Worm (Caenorhabditis elegans) whole organism, late embryonic: ENCODE results near the gene C07C7.1.

Source experiments
- F13H6.1 ChIP-seq: sonication (generic microtip); optimal IDR thresholded peaks from 2 replicates; lab custom pipeline; 2016; ENCODE audit warnings: missing genetic modification characterization, missing compliant biosample characterization
- K09A11.1 ChIP-seq: sonication (generic microtip); optimal IDR thresholded peaks from 2 replicates; lab custom pipeline; 2017; ENCODE audit warnings: antibody characterized with exemption, mild to moderate bottlenecking, missing genetic modification characterization, missing compliant biosample characterization; ENCODE audit not compliant: insufficient read depth
- T23F11.4 ChIP-seq: fragments of 200-800 bp; sonication (Bioruptor generic); optimal IDR thresholded peaks from 2 replicates; lab custom pipeline; 2018; ENCODE audit warnings: mild to moderate bottlenecking, missing genetic modification characterization, missing compliant biosample characterization
- Y22D7AL.16 ChIP-seq: sonication (generic microtip); optimal IDR thresholded peaks from 2 replicates; lab custom pipeline; 2016; ENCODE audit warnings: missing genetic modification characterization, missing compliant biosample characterization
- ahr-1 ChIP-seq: sonication (generic microtip); optimal IDR thresholded peaks from 2 replicates; lab custom pipeline; 2016; ENCODE audit warnings: missing genetic modification characterization, missing compliant biosample characterization
- ceh-19 ChIP-seq: fragments of 200-800 bp; sonication (Bioruptor generic); optimal IDR thresholded peaks from 2 replicates; lab custom pipeline; 2018; ENCODE audit warnings: mild to moderate bottlenecking, missing genetic modification characterization, missing compliant biosample characterization
- ceh-30 ChIP-seq: fragments of 150-350 bp; optimal IDR thresholded peaks from 2 replicates; lab custom pipeline; 2014; ENCODE audit warnings: missing biosample characterization, missing genetic modification characterization
- ceh-48 ChIP-seq: sonication (generic microtip); optimal IDR thresholded peaks from 2 replicates; lab custom pipeline; 2016; ENCODE audit warnings: missing genetic modification characterization, inconsistent platforms, missing compliant biosample characterization
- elt-4 ChIP-seq: sonication (generic microtip); optimal IDR thresholded peaks from 2 replicates; lab custom pipeline; 2016; ENCODE audit warnings: missing genetic modification characterization, missing compliant biosample characterization
- ets-4 ChIP-seq: sonication (generic microtip); optimal IDR thresholded peaks from 2 replicates; lab custom pipeline; 2016; ENCODE audit warnings: missing genetic modification characterization, missing compliant biosample characterization
- fkh-10 ChIP-seq: fragments of 150-350 bp; optimal IDR thresholded peaks from 2 replicates; lab custom pipeline; 2014; ENCODE audit warnings: missing biosample characterization, missing genetic modification reagents, missing genetic modification characterization
- gmeb-2 ChIP-seq: sonication (generic microtip); optimal IDR thresholded peaks from 2 replicates; lab custom pipeline; 2016; ENCODE audit warnings: missing genetic modification characterization, inconsistent platforms, missing compliant biosample characterization
- hlh-13 ChIP-seq: fragments of 200-800 bp; sonication (Bioruptor generic); optimal IDR thresholded peaks from 2 replicates; lab custom pipeline; 2018; ENCODE audit warnings: mild to moderate bottlenecking, missing genetic modification characterization, missing compliant biosample characterization
- hlh-15 ChIP-seq: sonication (generic microtip); optimal IDR thresholded peaks from 2 replicates; lab custom pipeline; 2016; ENCODE audit warnings: missing genetic modification characterization, missing compliant biosample characterization
- hlh-6 ChIP-seq: sonication (generic microtip); optimal IDR thresholded peaks from 2 replicates; lab custom pipeline; 2016; ENCODE audit warnings: missing genotype, missing genetic modification characterization, missing compliant biosample characterization
- lin-11 ChIP-seq: fragments of 200-800 bp; sonication (Bioruptor generic); optimal IDR thresholded peaks from 2 replicates; lab custom pipeline; 2018; ENCODE audit warnings: mild to moderate bottlenecking, missing genetic modification characterization, missing compliant biosample characterization
- mec-3 ChIP-seq: sonication (generic microtip); optimal IDR thresholded peaks from 2 replicates; lab custom pipeline; 2016; ENCODE audit warnings: borderline replicate concordance, missing genetic modification characterization, missing compliant biosample characterization
- npax-4 ChIP-seq: sonication (generic microtip); optimal IDR thresholded peaks from 2 replicates; lab custom pipeline; 2016; ENCODE audit warnings: missing genetic modification characterization, missing compliant biosample characterization
- pax-1 ChIP-seq: fragments of 150-350 bp; optimal IDR thresholded peaks from 2 replicates; lab custom pipeline; 2014; ENCODE audit warnings: missing biosample characterization, missing genetic modification characterization
- pha-4 ChIP-seq: fragments of 150-350 bp; optimal IDR thresholded peaks from 2 replicates; lab custom pipeline; 2018; ENCODE audit warnings: missing biosample characterization, missing genetic modification reagents, missing genetic modification characterization
- pqm-1 ChIP-seq: sonication (generic microtip); optimal IDR thresholded peaks from 2 replicates; lab custom pipeline; 2016; ENCODE audit warnings: missing genetic modification characterization, missing compliant biosample characterization
- pros-1 ChIP-seq: fragments of 150-350 bp; optimal IDR thresholded peaks from 2 replicates; lab custom pipeline; 2014; ENCODE audit warnings: missing biosample characterization, missing genetic modification reagents, missing genetic modification characterization
- ref-2 ChIP-seq: sonication (generic microtip); optimal IDR thresholded peaks from 2 replicates; lab custom pipeline; 2016; ENCODE audit warnings: missing genetic modification characterization, missing compliant biosample characterization
- sox-2 ChIP-seq: fragments of 200-800 bp; sonication (Bioruptor generic); IDR thresholded peaks from 2 replicates; pipeline ENCODE4 v1.3.6; 2022; ENCODE audit warnings: missing genetic modification reagents, missing genetic modification characterization, missing compliant biosample characterization
- tbx-7 ChIP-seq: sonication (generic microtip); optimal IDR thresholded peaks from 2 replicates; lab custom pipeline; 2016; ENCODE audit warnings: missing genotype, missing genetic modification characterization, missing compliant biosample characterization
- unc-3 ChIP-seq, 2 experiments: fragments of 200-800 bp in 1 of 2; sonication (Bioruptor generic) in 1 of 2; sonication (generic microtip) in 1 of 2; conservative IDR thresholded peaks in 1 of 2; optimal IDR thresholded peaks in 1 of 2; 2 replicates each; pipeline versions ENCODE4 v1.3.6 to Lab custom; 2016 to 2022; ENCODE audit warnings: missing compliant biosample characterization in 2 of 2, missing genetic modification characterization in 2 of 2, missing genetic modification reagents in 1 of 2
- unc-42 ChIP-seq: sonication (generic microtip); optimal IDR thresholded peaks from 2 replicates; lab custom pipeline; 2016; ENCODE audit warnings: missing genotype, missing genetic modification characterization, missing compliant biosample characterization

C07C7.1 gene

ce11 chrIV:9218415-9218814 lies 33.8 kb downstream of the C07C7.1 start:
- TF ChIP-seq unc-42 (no peak), hlh-15 (tag; lab: Kevin White, UChicago) (no peak), gmeb-2 (tag; lab: Kevin White, UChicago) (no peak), ets-4 (tag; lab: Kevin White, UChicago) (no peak), pqm-1 (tag; lab: Kevin White, UChicago) (no peak), F13H6.1 (no peak), ref-2 (tag; lab: Kevin White, UChicago) (no peak), npax-4 (tag; lab: Kevin White, UChicago) (no peak), unc-3 (GFP tag; conservative IDR thresholded peaks at IDR 0.05; lab: Robert Waterston, UW) (no peak), unc-3 (tag; optimal IDR thresholded peaks at IDR 0.05; lab: Kevin White, UChicago) (no peak), elt-4 (tag; lab: Kevin White, UChicago) (no peak), fkh-10 (GFP tag; lab: Kevin White, UChicago) (no peak), pax-1 (tag; lab: Kevin White, UChicago) (no peak), ahr-1 (tag; lab: Kevin White, UChicago) (no peak), mec-3 (tag; lab: Kevin White, UChicago) (no peak), ceh-48 (tag; lab: Kevin White, UChicago) (no peak)

ce11 chrIV:9224825-9225224 lies 40.2 kb downstream of the C07C7.1 start, which contains the start of gene C46C2.3:
Gene C46C2.3 (plus strand): TSS chrIV:9225125.
- TF ChIP-seq ceh-48 (tag; lab: Kevin White, UChicago): no peak
- TF ChIP-seq pros-1: no peak
- no peak for TF ChIP-seq unc-42
- TF ChIP-seq ceh-19 (GFP tag; lab: Kevin White, UChicago): no peak
- no peak for TF ChIP-seq hlh-13
- TF ChIP-seq mec-3 (tag; lab: Kevin White, UChicago): no peak

ce11 chrIV:9227650-9228049 lies 43.0 kb downstream of the C07C7.1 start:
- TF ChIP-seq fkh-10 (GFP tag; lab: Kevin White, UChicago) (no peak), K09A11.1 (no peak), pqm-1 (tag; lab: Kevin White, UChicago) (no peak), tbx-7 (no peak), hlh-6 (tag; lab: Kevin White, UChicago) (no peak), lin-11 (tag; lab: Kevin White, UChicago) (no peak), ceh-30 (no peak), Y22D7AL.16 (no peak)

ce11 chrIV:9232421-9233141 lies 47.9 kb downstream of the C07C7.1 start, which contains the start of gene Y11D7A.3:
Gene Y11D7A.3 (plus strand): TSS chrIV:9233091.
- TF ChIP-seq T23F11.4 (GFP tag; lab: Kevin White, UChicago) (no peak), pha-4 (no peak), sox-2 (GFP tag; lab: Robert Waterston, UW) (peak; percentile 3; the same call in 1 of the 2 replicates)
